Fruit fly (Drosophila melanogaster) whole organism, adult: ENCODE data around the gene Acbp3.

ENCODE experiments used
- CG12768 ChIP-seq: fragments of 200-800 bp; sonication (Bioruptor generic); optimal IDR thresholded peaks from 2 replicates; lab custom pipeline; 2017; ENCODE audit warnings: missing biosample characterization, missing genetic modification characterization, mild to moderate bottlenecking, moderate library complexity, missing genetic modification reagents
- CG1620 ChIP-seq: fragments of 200-800 bp; sonication (Bioruptor generic); optimal IDR thresholded peaks from 2 replicates; lab custom pipeline; 2016; ENCODE audit warnings: missing biosample characterization, missing genetic modification characterization
- CG7045 ChIP-seq: fragments of 200-800 bp; sonication (Bioruptor generic); optimal IDR thresholded peaks from 2 replicates; lab custom pipeline; 2017; ENCODE audit warnings: missing biosample characterization, mild to moderate bottlenecking, missing genetic modification characterization
- CG7101 ChIP-seq: fragments of 200-800 bp; sonication (Bioruptor generic); optimal IDR thresholded peaks from 2 replicates; lab custom pipeline; 2018; ENCODE audit warnings: missing biosample characterization, mild to moderate bottlenecking, missing genetic modification characterization, moderate library complexity
- Hr96 ChIP-seq: fragments of 200-800 bp; sonication (Bioruptor generic); optimal IDR thresholded peaks from 2 replicates; lab custom pipeline; 2016; ENCODE audit warnings: missing biosample characterization, missing genetic modification characterization
- Mnt ChIP-seq: fragments of 200-800 bp; sonication (Bioruptor generic); optimal IDR thresholded peaks from 2 replicates; lab custom pipeline; 2016; ENCODE audit warnings: missing biosample characterization, mild to moderate bottlenecking, missing genetic modification characterization
- bab1 ChIP-seq: fragments of 200-800 bp; sonication (Bioruptor generic); optimal IDR thresholded peaks from 3 replicates; lab custom pipeline; 2019; ENCODE audit warnings: missing biosample characterization, mild to moderate bottlenecking, missing genetic modification characterization, moderate library complexity
- cic ChIP-seq: fragments of 200-800 bp; sonication (Bioruptor generic); optimal IDR thresholded peaks from 2 replicates; lab custom pipeline; 2017; ENCODE audit warnings: missing biosample characterization, mild to moderate bottlenecking, missing genetic modification characterization, moderate library complexity
- cnc ChIP-seq, 2 experiments: fragments of >200 bp; optimal IDR thresholded peaks; 2 replicates each; lab custom pipeline; 2017
- ovo ChIP-seq: fragments of 200-800 bp; sonication (Bioruptor generic); optimal IDR thresholded peaks from 2 replicates; lab custom pipeline; 2016; ENCODE audit warnings: missing biosample characterization, missing genetic modification characterization
- tj ChIP-seq: fragments of 200-800 bp; sonication (Bioruptor generic); optimal IDR thresholded peaks from 3 replicates; lab custom pipeline; 2017; ENCODE audit warnings: missing biosample characterization, mild to moderate bottlenecking, missing genetic modification characterization, moderate library complexity
- toe ChIP-seq: fragments of 200-800 bp; sonication (Bioruptor generic); optimal IDR thresholded peaks from 2 replicates; lab custom pipeline; 2016; ENCODE audit warnings: missing biosample characterization, missing genetic modification characterization

dm6 chr3L:7122136-7122535, 8.5 kb upstream of the Acbp3 start:
- no peak for TF ChIP-seq bab1
- no peak for TF ChIP-seq cic
- TF ChIP-seq Mnt (GFP tag; lab: Kevin White, UChicago): no peak
- TF ChIP-seq CG7045 (GFP tag; lab: Kevin White, UChicago): no peak
- TF ChIP-seq cnc (optimal IDR thresholded peaks at IDR 0.05; lab: Kevin White, UChicago): no peak
- TF ChIP-seq CG1620 (GFP tag; lab: Kevin White, UChicago): no peak
- TF ChIP-seq CG12768 (GFP tag; lab: Kevin White, UChicago): no peak
- TF ChIP-seq toe (GFP tag; lab: Kevin White, UChicago): no peak
- TF ChIP-seq CG7101 (tag; lab: Kevin White, UChicago): no peak
- TF ChIP-seq Hr96 (GFP tag; lab: Kevin White, UChicago): no peak
- TF ChIP-seq tj: no peak
- TF ChIP-seq ovo: no peak
